Worm (Caenorhabditis elegans): ENCODE data around the gene grl-9.

The grl-9 gene

DNA sequence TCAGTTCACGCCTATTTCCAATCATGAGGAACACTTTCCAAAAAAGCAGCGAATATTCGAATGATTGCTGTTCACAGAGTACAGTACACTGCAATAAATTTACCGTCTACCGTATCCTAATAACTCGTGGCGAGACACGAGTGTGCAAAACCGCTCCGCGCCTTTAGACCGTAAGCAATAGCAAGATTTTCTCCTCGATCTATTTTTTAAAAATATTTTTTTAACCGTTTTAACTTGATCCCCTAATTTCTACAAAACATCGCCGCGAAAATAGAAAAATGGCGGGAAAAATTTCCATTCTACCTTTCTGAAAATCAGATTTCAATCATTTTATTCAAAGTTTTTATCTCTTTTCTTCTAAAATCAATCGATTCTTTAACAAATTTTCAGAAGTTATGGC lies 28.8 kb downstream of the grl-9 start, which contains the start of gene era-1:
era-1 (plus strand) TSS at position 366 of the 400 bp plus-strand sequence.
- no peak for TF ChIP-seq dve-1 (tag; optimal IDR thresholded peaks at IDR 0.05; ENCODE audit: insufficient read depth)
- no peak for TF ChIP-seq unc-130 (GFP tag; optimal IDR thresholded peaks at IDR 0.05)
- no peak for TF ChIP-seq lin-38 (GFP tag; IDR thresholded peaks at IDR 0.05)
- no peak for TF ChIP-seq aly-2 (tag; optimal IDR thresholded peaks at IDR 0.05)
- no peak for TF ChIP-seq ceh-82 (tag; optimal IDR thresholded peaks at IDR 0.05)
- no peak for TF ChIP-seq gei-8 (GFP tag; optimal IDR thresholded peaks at IDR 0.05)
- TF ChIP-seq mes-2 (tag; optimal IDR thresholded peaks at IDR 0.05; ENCODE audit: poor library complexity, severe bottlenecking) = no peak
- 0 out of 2 replicates have a peak, but pooled peaks have one; percentile 32 for TF ChIP-seq Y48G9A.11 (GFP tag; IDR thresholded peaks at IDR 0.05)
- no peak for TF ChIP-seq mep-1 (tag; optimal IDR thresholded peaks at IDR 0.05)

DNA sequence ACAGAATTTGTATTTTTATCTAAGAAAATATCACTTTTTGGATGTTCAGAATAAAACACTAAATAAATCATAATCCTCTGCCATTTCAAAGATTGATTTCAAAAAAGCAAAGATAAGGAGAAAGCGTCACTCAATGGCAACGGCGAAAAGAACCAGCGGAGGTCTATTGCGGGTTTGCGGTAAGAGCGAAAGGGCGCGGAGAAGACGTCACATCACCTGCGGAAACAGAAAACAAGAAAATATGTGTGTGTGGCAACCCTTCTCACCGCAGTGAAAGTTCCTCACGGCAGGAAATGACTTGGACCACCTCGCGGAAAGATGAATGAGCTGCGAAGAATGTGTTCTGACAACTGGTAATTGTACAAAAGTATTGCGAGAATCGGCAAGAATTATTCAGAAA lies 31.7 kb downstream of the grl-9 start:
- TF ChIP-seq mxl-3 (GFP tag; optimal IDR thresholded peaks at IDR 0.05) (peak; percentile 14), nhr-77 (tag; optimal IDR thresholded peaks at IDR 0.05) (no peak)

- peak; percentile 99 for TF ChIP-seq nhr-28 (tag; optimal IDR thresholded peaks at IDR 0.05)
- TF ChIP-seq dmd-6 (GFP tag; IDR thresholded peaks at IDR 0.05) = no peak
- no peak for TF ChIP-seq snpc-4 (tag; optimal IDR thresholded peaks at IDR 0.05)
- no peak for TF ChIP-seq arid-1 (GFP tag; conservative IDR thresholded peaks at IDR 0.05)
- no peak for TF ChIP-seq ztf-11 (tag; optimal IDR thresholded peaks at IDR 0.05)
- TF ChIP-seq nhr-42 (GFP tag; IDR thresholded peaks at IDR 0.05) = no peak
- TF ChIP-seq dmd-8 (GFP tag; IDR thresholded peaks at IDR 0.05) = no peak
These were observed 32.5 kb downstream of the grl-9 start for ce11 chrV:6699021-6699420.

DNA sequence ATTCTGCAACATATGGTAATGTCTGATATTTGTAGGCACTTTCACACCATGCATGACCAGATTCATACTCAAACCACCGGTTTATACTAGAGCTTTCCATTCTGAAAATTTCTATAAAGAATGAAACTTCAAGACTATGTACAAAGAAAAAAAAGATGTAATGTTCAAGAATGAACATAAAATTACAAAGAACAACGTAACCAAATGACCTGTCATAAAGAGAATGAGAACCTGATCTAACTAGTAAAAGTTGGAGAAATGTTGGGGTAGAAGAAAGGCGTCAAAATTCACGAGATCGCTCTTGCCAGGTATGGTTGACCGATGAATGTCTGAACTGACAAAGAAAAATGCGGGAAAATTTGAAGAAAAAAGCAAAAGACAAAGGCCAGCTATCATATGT lies 33.9 kb downstream of the grl-9 start, which contains the start of gene W02F12.2:
W02F12.2 (minus strand) TSS at position 101 of the 400 bp plus-strand sequence.
- TF ChIP-seq arid-1 (GFP tag; conservative IDR thresholded peaks at IDR 0.05) = no peak
- TF ChIP-seq hlh-30 (tag; optimal IDR thresholded peaks at IDR 0.05; ENCODE audit: insufficient read depth) = peak; percentile 27

- TF ChIP-seq lin-39 (tag; optimal IDR thresholded peaks at IDR 0.05) = no peak
- TF ChIP-seq dmd-9 (GFP tag; IDR thresholded peaks at IDR 0.05) = no peak
- no peak for TF ChIP-seq nhr-48 (tag; optimal IDR thresholded peaks at IDR 0.05)
- TF ChIP-seq nhr-28 (tag; optimal IDR thresholded peaks at IDR 0.05) = peak; percentile 3
These were observed 36.8 kb downstream of the grl-9 start, which contains the start of gene W02F12.8 for ce11 chrV:6694668-6695067. Gene W02F12.8 (minus strand): TSS chrV:6694768.

DNA sequence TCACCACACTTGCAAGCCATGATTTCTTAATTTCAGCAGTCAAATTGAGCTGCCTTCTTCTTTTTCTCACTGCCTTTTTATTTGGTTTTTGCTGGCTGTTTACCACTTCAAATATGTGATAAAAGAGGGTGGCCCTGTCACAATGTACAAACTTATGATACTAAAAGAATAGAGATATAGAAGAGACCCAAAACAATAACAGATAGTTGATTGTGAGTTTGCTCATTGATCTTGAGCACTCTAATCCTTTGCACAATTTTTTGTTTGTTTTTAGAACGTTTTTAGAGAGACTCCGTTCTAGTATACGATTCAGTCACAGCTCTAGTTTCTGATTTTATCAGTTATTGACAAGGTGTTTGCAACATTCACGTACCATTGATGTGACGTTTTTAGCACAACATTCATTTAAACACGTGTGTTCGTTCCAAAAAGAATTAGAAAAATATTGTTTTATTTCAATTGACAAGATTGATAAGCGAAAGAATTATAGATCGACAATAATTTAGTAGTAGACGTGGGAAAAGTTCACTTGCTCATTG lies 39.6 kb downstream of the grl-9 start, which contains the start of gene mtl-1:
mtl-1 (minus strand) TSS at position 51 of the 539 bp plus-strand sequence.
- no peak for TF ChIP-seq pha-4 (GFP tag; IDR thresholded peaks at IDR 0.05)
- no peak for TF ChIP-seq pha-4 (tag; optimal IDR thresholded peaks at IDR 0.05)
- TF ChIP-seq nhr-28 (tag; optimal IDR thresholded peaks at IDR 0.05) = peak; percentile 78
- peak; percentile 11 for TF ChIP-seq nhr-102 (tag; optimal IDR thresholded peaks at IDR 0.05)
- TF ChIP-seq mdl-1 (tag; optimal IDR thresholded peaks at IDR 0.05) = peak in 1 of 2 experiments; percentile 46
- TF ChIP-seq vab-7 (GFP tag; IDR thresholded peaks at IDR 0.05) = no peak
- TF ChIP-seq T20F7.1 (GFP tag; optimal IDR thresholded peaks at IDR 0.05) = peak; percentile 11
- no peak for TF ChIP-seq F49E8.2 (tag; optimal IDR thresholded peaks at IDR 0.05; ENCODE audit: borderline replicate concordance)
- TF ChIP-seq daf-16 (GFP tag; optimal IDR thresholded peaks at IDR 0.05) = no peak
- peak; percentile 87 for TF ChIP-seq daf-16 (tag; optimal IDR thresholded peaks at IDR 0.05)
- TF ChIP-seq mxl-3 (GFP tag; optimal IDR thresholded peaks at IDR 0.05) = peak; percentile 11
- no peak for TF ChIP-seq spr-3 (GFP tag; optimal IDR thresholded peaks at IDR 0.05)
- peak; percentile 32 for TF ChIP-seq hlh-11 (tag; optimal IDR thresholded peaks at IDR 0.05)
- TF ChIP-seq duxl-1 (tag; optimal IDR thresholded peaks at IDR 0.05; ENCODE audit: poor library complexity) = no peak
- TF ChIP-seq ztf-7 (tag; optimal IDR thresholded peaks at IDR 0.05) = peak; percentile 2
- TF ChIP-seq pqm-1 (tag; optimal IDR thresholded peaks at IDR 0.05) = peak; percentile 7
- TF ChIP-seq nhr-77 (tag; optimal IDR thresholded peaks at IDR 0.05) = peak; percentile 41
- peak; percentile 55 for TF ChIP-seq aha-1 (tag)
- peak; percentile 43; the same call in 1 of the 2 replicates for TF ChIP-seq dmd-6 (GFP tag; IDR thresholded peaks at IDR 0.05)
- TF ChIP-seq daf-12 (tag; optimal IDR thresholded peaks at IDR 0.05) = no peak
- no peak for TF ChIP-seq nhr-111 (GFP tag; optimal IDR thresholded peaks at IDR 0.05)
- peak; percentile 32 for TF ChIP-seq dve-1 (tag; optimal IDR thresholded peaks at IDR 0.05; ENCODE audit: insufficient read depth)
- no peak for TF ChIP-seq cey-2 (tag; optimal IDR thresholded peaks at IDR 0.05; ENCODE audit: borderline replicate concordance, insufficient read depth)
